Fruit fly (Drosophila melanogaster): ENCODE data around the gene CG32270.

Gene CG32270

DNA sequence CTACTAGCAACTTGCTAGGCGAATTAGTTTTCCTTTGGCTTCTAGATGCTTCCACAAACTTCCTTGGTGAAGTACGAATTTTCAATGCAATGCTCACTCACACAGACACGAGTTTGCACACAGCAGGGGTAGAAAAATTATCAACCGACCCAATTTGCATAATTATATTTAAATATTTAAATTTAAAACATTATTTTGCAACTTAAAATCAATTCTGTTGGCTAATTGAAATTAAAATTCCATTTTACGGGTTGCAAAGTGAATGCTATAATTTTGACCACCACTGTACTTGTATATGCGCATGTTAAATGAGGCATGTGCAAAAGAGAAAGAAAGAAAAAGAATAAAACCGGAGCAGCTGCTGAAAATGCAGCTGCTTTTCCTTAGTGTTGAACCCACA lies 14.7 kb downstream of the CG32270 start (continued):
- TF ChIP-seq CG17359 (tag; optimal IDR thresholded peaks at IDR 0.05) = peak; percentile 98
- TF ChIP-seq nerfin-1 (tag; optimal IDR thresholded peaks at IDR 0.05) = peak; percentile 82
- peak; percentile 93 for TF ChIP-seq B-H1 (GFP tag; IDR thresholded peaks at IDR 0.05)
- TF ChIP-seq Taf1 (GFP tag; IDR thresholded peaks at IDR 0.05) = peak; percentile 77
- peak; percentile 88 for TF ChIP-seq ind (GFP tag; optimal IDR thresholded peaks at IDR 0.05)
- peak; percentile 97 for TF ChIP-seq zen (tag; optimal IDR thresholded peaks at IDR 0.05)
- peak; percentile 79 for TF ChIP-seq CG33557 (GFP tag; optimal IDR thresholded peaks at IDR 0.05)
- TF ChIP-seq luna (GFP tag; optimal IDR thresholded peaks at IDR 0.05) = peak; percentile 8
- TF ChIP-seq CG12391 (tag; optimal IDR thresholded peaks at IDR 0.05) = peak; percentile 95
- TF ChIP-seq sens-2 (GFP tag; IDR thresholded peaks at IDR 0.05) = peak; percentile 92
- TF ChIP-seq pho (GFP tag; optimal IDR thresholded peaks at IDR 0.05) = peak; percentile 29
- peak; percentile 88 for TF ChIP-seq trem (tag; optimal IDR thresholded peaks at IDR 0.05)
- peak; percentile 88 for TF ChIP-seq CG14050 (GFP tag; IDR thresholded peaks at IDR 0.05)
- peak; percentile 68 for TF ChIP-seq schlank (tag; optimal IDR thresholded peaks at IDR 0.05)
- TF ChIP-seq CG13123 (GFP tag; optimal IDR thresholded peaks at IDR 0.05) = peak; percentile 81
- TF ChIP-seq Nf-YB (GFP tag; optimal IDR thresholded peaks at IDR 0.05) = peak; percentile 82
- peak; percentile 72 for TF ChIP-seq toy (GFP tag; IDR thresholded peaks at IDR 0.05)
- peak; percentile 90 for TF ChIP-seq bcd (GFP tag; optimal IDR thresholded peaks at IDR 0.05)
- peak; percentile 82 for TF ChIP-seq CG7357 (GFP tag; IDR thresholded peaks at IDR 0.05)
- TF ChIP-seq CG43689 (GFP tag; IDR thresholded peaks at IDR 0.05) = peak; percentile 77
- TF ChIP-seq CG8765 (GFP tag; IDR thresholded peaks at IDR 0.05) = peak; percentile 81
- peak; percentile 95 for TF ChIP-seq HLH3B (GFP tag; IDR thresholded peaks at IDR 0.05)
- peak; percentile 93 for TF ChIP-seq CG6254 (GFP tag; optimal IDR thresholded peaks at IDR 0.05)
- peak; percentile 79 for TF ChIP-seq CrebB (tag; optimal IDR thresholded peaks at IDR 0.05)
- TF ChIP-seq CG2712 (tag; optimal IDR thresholded peaks at IDR 0.05) = peak; percentile 95
- peak; percentile 93 for TF ChIP-seq CG12659 (GFP tag; optimal IDR thresholded peaks at IDR 0.05)
- no peak for TF ChIP-seq Tbp (GFP tag; optimal IDR thresholded peaks at IDR 0.05)
- peak; percentile 89 for TF ChIP-seq CG12104 (GFP tag; optimal IDR thresholded peaks at IDR 0.05)
- peak; percentile 93 for TF ChIP-seq ara (GFP tag; IDR thresholded peaks at IDR 0.05)
- peak; percentile 97 for TF ChIP-seq ci (GFP tag; IDR thresholded peaks at IDR 0.05)
- peak; percentile 93 for TF ChIP-seq gsb (GFP tag; IDR thresholded peaks at IDR 0.05)
- no peak for TF ChIP-seq CG34224 (GFP tag; IDR thresholded peaks at IDR 0.05; ENCODE audit: partially characterized antibody)
- peak; percentile 76 for TF ChIP-seq CG15073 (GFP tag; optimal IDR thresholded peaks at IDR 0.05)
- TF ChIP-seq CG1602 (GFP tag; optimal IDR thresholded peaks at IDR 0.05) = peak; percentile 86
- peak; percentile 93 for TF ChIP-seq D19A (tag; optimal IDR thresholded peaks at IDR 0.05)
- no peak for TF ChIP-seq Stat92E (GFP tag; optimal IDR thresholded peaks at IDR 0.05)
- peak; percentile 95 for TF ChIP-seq CG17361 (GFP tag; IDR thresholded peaks at IDR 0.05)
- TF ChIP-seq lbe (GFP tag; optimal IDR thresholded peaks at IDR 0.05) = peak; percentile 94
- TF ChIP-seq ranshi (GFP tag; IDR thresholded peaks at IDR 0.05) = peak; percentile 95
- peak in 1 of 2 experiments; percentile 53 for TF ChIP-seq crp (GFP tag; optimal IDR thresholded peaks at IDR 0.05)
- TF ChIP-seq MBD-R2 (GFP tag; IDR thresholded peaks at IDR 0.05) = peak; percentile 76
- peak; percentile 97 for TF ChIP-seq CG34422 (GFP tag; IDR thresholded peaks at IDR 0.05)
- TF ChIP-seq sob (GFP tag; IDR thresholded peaks at IDR 0.05) = peak; percentile 95
- peak; percentile 93 for TF ChIP-seq NfI (GFP tag; optimal IDR thresholded peaks at IDR 0.05)
- peak; percentile 90 for TF ChIP-seq CG12769 (tag; optimal IDR thresholded peaks at IDR 0.05)
- TF ChIP-seq tin (GFP tag; optimal IDR thresholded peaks at IDR 0.05) = peak; percentile 89
- peak; percentile 73 for TF ChIP-seq CG8359 (GFP tag; optimal IDR thresholded peaks at IDR 0.05; ENCODE audit: borderline replicate concordance)
- peak; percentile 87 for TF ChIP-seq scrt (GFP tag; optimal IDR thresholded peaks at IDR 0.05)
- TF ChIP-seq slp2 (GFP tag; optimal IDR thresholded peaks at IDR 0.05) = peak; percentile 50
- TF ChIP-seq ro (GFP tag; IDR thresholded peaks at IDR 0.05) = peak; percentile 85
- peak; percentile 86 for TF ChIP-seq Max (GFP tag; optimal IDR thresholded peaks at IDR 0.05)
